Fruit fly (Drosophila melanogaster): Measurements from ENCODE around the gene ninaA.
A peak's percentile ranks its signal among the peaks of the same experiment; 100 is the strongest.

Gene ninaA

dm6 chr2L:867899-868605 lies 9.1 kb upstream of the ninaA start, which contains the start of gene aru (continued):
- no peak for TF ChIP-seq pfk (GFP tag; optimal IDR thresholded peaks at IDR 0.05)
- TF ChIP-seq CG17612 (GFP tag; IDR thresholded peaks at IDR 0.05) = no peak
- TF ChIP-seq CG7963 (GFP tag; IDR thresholded peaks at IDR 0.05; ENCODE audit: partially characterized antibody) = no peak
- TF ChIP-seq CG14667 (GFP tag; IDR thresholded peaks at IDR 0.05) = no peak
- no peak; the same call in 3 of the 4 replicates for TF ChIP-seq Dll (GFP tag; IDR thresholded peaks at IDR 0.05; ENCODE audit: partially characterized antibody)
- TF ChIP-seq CG6272 (GFP tag; IDR thresholded peaks at IDR 0.05) = no peak
- TF ChIP-seq amos (GFP tag; IDR thresholded peaks at IDR 0.05; ENCODE audit: partially characterized antibody) = no peak
- no peak for TF ChIP-seq CG18764 (GFP tag; optimal IDR thresholded peaks at IDR 0.05)
- TF ChIP-seq CG11695 (GFP tag; IDR thresholded peaks at IDR 0.05) = no peak
- TF ChIP-seq CG2202 (tag; optimal IDR thresholded peaks at IDR 0.05) = peak; percentile 17
- TF ChIP-seq hb (GFP tag; IDR thresholded peaks at IDR 0.05; ENCODE audit: partially characterized antibody) = no peak
- TF ChIP-seq fd3F (GFP tag; optimal IDR thresholded peaks at IDR 0.05) = no peak
- no peak for TF ChIP-seq az2 (GFP tag; optimal IDR thresholded peaks at IDR 0.05)
- TF ChIP-seq slbo (GFP tag; IDR thresholded peaks at IDR 0.05) = no peak
- TF ChIP-seq CG31365 (tag; optimal IDR thresholded peaks at IDR 0.05) = no peak
- TF ChIP-seq lola (GFP tag; optimal IDR thresholded peaks at IDR 0.05) = peak in 1 of 3 experiments; percentile 20
- TF ChIP-seq CG8388 (GFP tag; optimal IDR thresholded peaks at IDR 0.05) = peak; percentile 10
- peak; percentile 65 for TF ChIP-seq CG13296 (GFP tag; optimal IDR thresholded peaks at IDR 0.05)
- no peak for TF ChIP-seq CG15073 (GFP tag; optimal IDR thresholded peaks at IDR 0.05)
- TF ChIP-seq CG15696 (tag; optimal IDR thresholded peaks at IDR 0.05) = no peak
- TF ChIP-seq CG3838 (GFP tag; optimal IDR thresholded peaks at IDR 0.05) = no peak
- TF ChIP-seq ro (GFP tag; IDR thresholded peaks at IDR 0.05) = no peak
- TF ChIP-seq hkb (optimal IDR thresholded peaks at IDR 0.05) = no peak
- peak; percentile 74 for TF ChIP-seq hkb (GFP tag; IDR thresholded peaks at IDR 0.05)
- no peak for TF ChIP-seq CG4282 (GFP tag; optimal IDR thresholded peaks at IDR 0.05)
- TF ChIP-seq luna (GFP tag; optimal IDR thresholded peaks at IDR 0.05) = no peak
- no peak for TF ChIP-seq lmd (GFP tag; IDR thresholded peaks at IDR 0.05)
- TF ChIP-seq CG9215 (GFP tag; IDR thresholded peaks at IDR 0.05) = no peak
- TF ChIP-seq zf30C (GFP tag; optimal IDR thresholded peaks at IDR 0.05) = no peak
- TF ChIP-seq Blimp-1 (GFP tag; optimal IDR thresholded peaks at IDR 0.05) = peak; percentile 42
- TF ChIP-seq CG7839 (tag; optimal IDR thresholded peaks at IDR 0.05) = peak; percentile 42
- peak; percentile 15 for TF ChIP-seq CoRest (tag; optimal IDR thresholded peaks at IDR 0.05)
- no peak for TF ChIP-seq eyg (GFP tag; optimal IDR thresholded peaks at IDR 0.05)
- TF ChIP-seq tup (GFP tag; optimal IDR thresholded peaks at IDR 0.05) = no peak
- TF ChIP-seq CG33557 (GFP tag; optimal IDR thresholded peaks at IDR 0.05) = no peak
- TF ChIP-seq p53 (GFP tag; optimal IDR thresholded peaks at IDR 0.05) = no peak
- TF ChIP-seq Pdp1 (GFP tag; optimal IDR thresholded peaks at IDR 0.05) = peak in 1 of 2 experiments; percentile 23
- TF ChIP-seq mirr (GFP tag; optimal IDR thresholded peaks at IDR 0.05) = no peak
- TF ChIP-seq Atf3 (GFP tag; optimal IDR thresholded peaks at IDR 0.05) = no peak
- TF ChIP-seq Nf-YA (GFP tag; IDR thresholded peaks at IDR 0.05) = 0 out of 2 replicates have a peak, but pooled peaks have one; percentile 18
- TF ChIP-seq Neu2 (GFP tag; optimal IDR thresholded peaks at IDR 0.05; ENCODE audit: borderline replicate concordance) = no peak
- peak; percentile 72 for TF ChIP-seq ci (GFP tag; IDR thresholded peaks at IDR 0.05)
- TF ChIP-seq CG5180 (GFP tag; optimal IDR thresholded peaks at IDR 0.05) = peak; percentile 26
- 0 out of 2 replicates have a peak, but pooled peaks have one; percentile 13 for TF ChIP-seq unc-4 (GFP tag; IDR thresholded peaks at IDR 0.05; ENCODE audit: partially characterized antibody)
- TF ChIP-seq br (optimal IDR thresholded peaks at IDR 0.05) = no peak
- TF ChIP-seq kah (GFP tag; optimal IDR thresholded peaks at IDR 0.05) = peak; percentile 83
- no peak for TF ChIP-seq Sin3A (optimal IDR thresholded peaks at IDR 0.05)
- no peak for TF ChIP-seq CG16815 (GFP tag; optimal IDR thresholded peaks at IDR 0.05)
- no peak for TF ChIP-seq Usf (GFP tag; optimal IDR thresholded peaks at IDR 0.05)
- TF ChIP-seq ase (GFP tag; IDR thresholded peaks at IDR 0.05) = no peak

Data from whole organism, embryonic.